Fruit fly (Drosophila melanogaster) ovary, adult (tissue): ENCODE data around the gene CG10621.

Experiments
- CG17801 ChIP-seq: fragments of 200-800 bp; optimal IDR thresholded peaks from 2 replicates; lab custom pipeline; 2019; ENCODE audit warnings: missing biosample characterization, mild to moderate bottlenecking, missing genetic modification characterization, moderate library complexity; ENCODE audit not compliant: partially characterized antibody

CG10621 gene

dm6 chr2L:18981947-18982579, 27.8 kb upstream of the CG10621 start:
- peak; percentile 19 for TF ChIP-seq CG17801 (GFP tag; lab: Kevin White, UChicago)

dm6 chr2L:18981484-18981883, 27.3 kb upstream of the CG10621 start:
- TF ChIP-seq CG17801 (GFP tag; lab: Kevin White, UChicago), result no peak

- no peak for TF ChIP-seq CG17801 (GFP tag; lab: Kevin White, UChicago)
These were observed 26.8 kb upstream of the CG10621 start for dm6 chr2L:18980982-18981381.

- no peak for TF ChIP-seq CG17801 (GFP tag; lab: Kevin White, UChicago)
These were observed 25.2 kb upstream of the CG10621 start for dm6 chr2L:18979407-18979806.

dm6 chr2L:18978923-18979322, 24.7 kb upstream of the CG10621 start:
- no peak for TF ChIP-seq CG17801 (GFP tag; lab: Kevin White, UChicago)

dm6 chr2L:18976749-18977148, 22.5 kb upstream of the CG10621 start:
- TF ChIP-seq CG17801 (GFP tag; lab: Kevin White, UChicago), result no peak

- peak; percentile 27 for TF ChIP-seq CG17801 (GFP tag; lab: Kevin White, UChicago)
These were observed 20.0 kb upstream of the CG10621 start, which contains the start of the genes L2HGDH and CG10431 for dm6 chr2L:18974063-18974779. Gene L2HGDH, minus strand, starts transcription at chr2L:18974448. Gene CG10431, plus strand, starts transcription at chr2L:18974710.

- peak; percentile 46 for TF ChIP-seq CG17801 (GFP tag; lab: Kevin White, UChicago)
These were observed 14.3 kb upstream of the CG10621 start, which contains the start of the genes Nak and Tango6 for dm6 chr2L:18968370-18969105. Gene Nak, minus strand, starts transcription at chr2L:18968744. Gene Tango6, plus strand, starts transcription at chr2L:18969028.

dm6 chr2L:18967897-18968296, 13.7 kb upstream of the CG10621 start:
- TF ChIP-seq CG17801 (GFP tag; lab: Kevin White, UChicago), result no peak

dm6 chr2L:18966844-18967243, 12.6 kb upstream of the CG10621 start:
- TF ChIP-seq CG17801 (GFP tag; lab: Kevin White, UChicago), result peak; percentile 91

- peak; percentile 79 for TF ChIP-seq CG17801 (GFP tag; lab: Kevin White, UChicago)
These were observed 12.0 kb upstream of the CG10621 start for dm6 chr2L:18966214-18966556.

dm6 chr2L:18965367-18966213, 11.4 kb upstream of the CG10621 start:
- TF ChIP-seq CG17801 (GFP tag; lab: Kevin White, UChicago), result no peak

dm6 chr2L:18957142-18957674, 3.0 kb upstream of the CG10621 start, which contains the start of gene Bhmt:
Gene Bhmt, minus strand, starts transcription at chr2L:18957311.
- TF ChIP-seq CG17801 (GFP tag; lab: Kevin White, UChicago), result peak; percentile 93

dm6 chr2L:18955666-18956065, 1.4 kb upstream of the CG10621 start:
- no peak for TF ChIP-seq CG17801 (GFP tag; lab: Kevin White, UChicago)
